Worm (Caenorhabditis elegans) whole organism, L4/young adult: ENCODE data around the gene fzr-1.

Experiments
- W03F9.2 ChIP-seq: fragments of 150-350 bp; optimal IDR thresholded peaks from 2 replicates; lab custom pipeline; 2014; ENCODE audit warnings: missing biosample characterization, missing genetic modification characterization
- dao-5 ChIP-seq: sonication (generic microtip); optimal IDR thresholded peaks from 2 replicates; lab custom pipeline; 2016; ENCODE audit warnings: missing genotype, missing genetic modification characterization, moderate library complexity, missing compliant biosample characterization
- him-1 ChIP-seq: sonication (generic microtip); optimal IDR thresholded peaks from 2 replicates; lab custom pipeline; 2016; ENCODE audit warnings: missing genotype, missing genetic modification reagents, missing genetic modification characterization, missing compliant biosample characterization

DNA sequence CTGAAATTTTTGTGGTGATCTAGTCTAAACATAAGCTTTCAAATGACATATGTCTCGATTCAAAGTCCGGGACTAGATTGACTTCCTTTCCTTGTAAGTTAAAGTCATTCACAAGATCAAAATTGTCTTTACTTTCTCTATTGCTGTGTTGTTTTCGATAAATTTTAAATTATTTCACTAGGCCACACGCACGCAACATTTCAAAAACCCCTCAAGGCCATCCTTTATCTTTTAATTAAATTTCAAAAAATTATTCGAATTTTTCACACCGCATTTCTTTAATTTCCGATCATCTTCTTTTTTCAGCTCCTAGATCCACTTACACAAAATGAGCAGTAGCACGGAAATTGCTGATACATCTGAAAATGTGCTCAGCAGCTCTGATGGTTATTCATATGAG lies 8.0 kb downstream of the fzr-1 start, which contains the start of gene ZK1307.7:
- TF ChIP-seq dao-5 (tag; lab: Kevin White, UChicago) (no peak), him-1 (no peak), W03F9.2 (tag; lab: Kevin White, UChicago) (no peak)
